Worm (Caenorhabditis elegans) whole organism, early embryonic: Measurements from ENCODE around the gene lin-26.

Experiments used
- B0310.2 ChIP-seq: sonication (generic microtip); optimal IDR thresholded peaks from 2 replicates; lab custom pipeline; 2016; ENCODE audit warnings: mild to moderate bottlenecking, missing genetic modification characterization, missing compliant biosample characterization
- F13C5.2 ChIP-seq: sonication (generic microtip); optimal IDR thresholded peaks from 2 replicates; lab custom pipeline; 2017; ENCODE audit warnings: mild to moderate bottlenecking, missing genetic modification characterization, inconsistent platforms, missing compliant biosample characterization
- aly-1 ChIP-seq: sonication (generic microtip); optimal IDR thresholded peaks from 2 replicates; lab custom pipeline; 2016; ENCODE audit warnings: missing genetic modification characterization, missing compliant biosample characterization
- ama-1 ChIP-seq: fragments of 150-350 bp; optimal IDR thresholded peaks from 2 replicates; lab custom pipeline; 2014
- ceh-13 ChIP-seq: fragments of 200-800 bp; sonication (Bioruptor generic); optimal IDR thresholded peaks from 2 replicates; lab custom pipeline; 2018; ENCODE audit warnings: mild to moderate bottlenecking, missing genetic modification characterization, missing compliant biosample characterization
- ceh-36 ChIP-seq: sonication (generic microtip); optimal IDR thresholded peaks from 2 replicates; lab custom pipeline; 2016; ENCODE audit warnings: missing genetic modification characterization, inconsistent platforms, missing compliant biosample characterization
- ets-7 ChIP-seq: sonication (generic microtip); optimal IDR thresholded peaks from 2 replicates; lab custom pipeline; 2016; ENCODE audit warnings: missing genotype, missing genetic modification characterization, missing compliant biosample characterization
- flt-1 ChIP-seq: fragments of 200-800 bp; sonication (Bioruptor generic); IDR thresholded peaks from 2 replicates; pipeline ENCODE4 v1.3.6; 2022; ENCODE audit warnings: missing genetic modification characterization, missing compliant biosample characterization
- hmbx-1 ChIP-seq: sonication (generic microtip); optimal IDR thresholded peaks from 2 replicates; lab custom pipeline; 2016; ENCODE audit warnings: mild to moderate bottlenecking, missing genetic modification characterization, missing compliant biosample characterization
- hmg-4 ChIP-seq: fragments of 200-800 bp; sonication (Bioruptor generic); optimal IDR thresholded peaks from 2 replicates; lab custom pipeline; 2018; ENCODE audit warnings: mild to moderate bottlenecking, missing genetic modification characterization, missing compliant biosample characterization
- hnd-1 ChIP-seq: sonication (generic microtip); optimal IDR thresholded peaks from 2 replicates; lab custom pipeline; 2016; ENCODE audit warnings: missing genetic modification characterization, missing compliant biosample characterization
- pes-1 ChIP-seq: fragments of 200-800 bp; sonication (Bioruptor generic); IDR thresholded peaks from 2 replicates; pipeline ENCODE4 v1.3.6; 2022; ENCODE audit warnings: missing genetic modification reagents, missing genetic modification characterization, missing compliant biosample characterization
- scrt-1 ChIP-seq: fragments of 200-800 bp; sonication (Bioruptor generic); IDR thresholded peaks from 2 replicates; pipeline ENCODE4 v1.3.6; 2022; ENCODE audit warnings: missing genetic modification characterization, missing compliant biosample characterization
- sea-1 ChIP-seq: fragments of 200-800 bp; sonication (Bioruptor generic); conservative IDR thresholded peaks from 2 replicates; pipeline ENCODE4 v1.3.6; 2022; ENCODE audit warnings: missing genetic modification characterization, missing compliant biosample characterization
- tbx-11 ChIP-seq: fragments of 200-800 bp; sonication (Bioruptor generic); IDR thresholded peaks from 2 replicates; pipeline ENCODE4 v1.3.6; 2022; ENCODE audit warnings: missing genetic modification characterization, missing compliant biosample characterization
- tbx-37 ChIP-seq: fragments of 200-800 bp; sonication (Bioruptor generic); conservative IDR thresholded peaks from 2 replicates; pipeline ENCODE4 v1.3.6; 2022; ENCODE audit warnings: missing genetic modification reagents, missing genetic modification characterization, missing compliant biosample characterization
- tra-4 ChIP-seq: sonication (generic microtip); optimal IDR thresholded peaks from 2 replicates; lab custom pipeline; 2017; ENCODE audit warnings: missing genetic modification characterization, missing compliant biosample characterization

lin-26 gene

DNA sequence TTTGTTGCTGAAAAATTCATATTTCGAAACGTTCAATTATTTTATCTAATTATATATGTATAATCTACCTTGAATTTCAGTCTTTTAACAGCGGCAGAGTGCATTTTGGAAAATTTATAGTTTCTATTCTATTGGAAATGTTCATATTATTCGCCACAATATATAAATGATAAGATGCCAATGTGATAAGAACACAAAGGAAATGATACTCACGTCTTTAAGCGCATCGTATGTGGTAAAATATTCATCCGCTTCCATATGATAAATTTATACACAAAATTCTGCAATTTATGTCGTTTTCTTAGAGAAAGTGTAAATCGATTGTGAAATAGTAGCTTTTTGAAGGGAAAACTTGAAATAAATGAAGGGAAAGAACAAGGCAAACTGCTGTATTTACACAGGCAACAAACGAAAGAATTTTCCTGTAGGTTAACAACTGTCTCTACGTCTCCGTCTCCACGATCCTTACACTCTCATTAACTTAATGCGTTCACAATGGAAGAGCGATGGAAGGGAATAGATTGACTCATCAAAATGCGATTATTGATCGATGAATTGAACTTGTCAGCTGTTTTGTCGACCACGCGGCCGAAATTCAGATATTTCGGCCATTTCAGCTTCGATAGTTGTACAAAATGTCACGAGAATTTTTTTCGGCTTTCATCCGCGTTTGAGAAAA is 19.9 kb upstream of the lin-26 start, which contains the start of gene alfa-1:
Gene alfa-1, minus strand, starts transcription at position 515 of the 679 bp plus-strand sequence.
- no peak for TF ChIP-seq ceh-13 (GFP tag; lab: Kevin White, UChicago)
- TF ChIP-seq hmbx-1 (tag; lab: Kevin White, UChicago) = no peak
- TF ChIP-seq B0310.2 (tag; lab: Kevin White, UChicago) = no peak
- TF ChIP-seq tbx-11 (GFP tag; lab: Robert Waterston, UW) = no peak

DNA sequence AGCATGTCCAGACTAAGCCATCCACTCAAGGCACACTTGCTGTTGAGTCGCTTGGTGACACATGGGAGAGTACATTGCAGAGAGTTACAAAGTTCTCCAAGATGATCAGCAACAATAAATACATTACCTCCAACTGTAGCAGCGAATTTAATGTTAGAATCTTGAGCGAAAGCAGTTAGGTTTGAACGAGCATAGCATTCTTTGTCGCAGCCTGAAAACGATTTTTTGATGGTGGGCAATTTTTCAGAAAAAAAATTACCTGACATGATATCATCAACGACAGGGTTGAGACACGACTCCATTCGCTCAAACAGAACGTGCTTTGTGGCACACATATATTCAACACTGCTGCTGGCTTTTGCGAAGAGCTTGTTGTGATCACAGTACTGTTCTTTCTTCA is 19.0 kb upstream of the lin-26 start:
- TF ChIP-seq ama-1 (lab: Kevin White, UChicago) = no peak
- no peak for TF ChIP-seq tra-4 (tag; lab: Kevin White, UChicago)
- no peak for TF ChIP-seq F13C5.2
- no peak for TF ChIP-seq hmbx-1 (tag; lab: Kevin White, UChicago)
- no peak for TF ChIP-seq sea-1 (GFP tag; lab: Robert Waterston, UW)
- TF ChIP-seq tbx-37 (GFP tag; lab: Robert Waterston, UW) = no peak
- no peak for TF ChIP-seq flt-1 (GFP tag; lab: Robert Waterston, UW)
- no peak for TF ChIP-seq pes-1 (GFP tag; lab: Robert Waterston, UW)
- no peak for TF ChIP-seq tbx-11 (GFP tag; lab: Robert Waterston, UW)

DNA sequence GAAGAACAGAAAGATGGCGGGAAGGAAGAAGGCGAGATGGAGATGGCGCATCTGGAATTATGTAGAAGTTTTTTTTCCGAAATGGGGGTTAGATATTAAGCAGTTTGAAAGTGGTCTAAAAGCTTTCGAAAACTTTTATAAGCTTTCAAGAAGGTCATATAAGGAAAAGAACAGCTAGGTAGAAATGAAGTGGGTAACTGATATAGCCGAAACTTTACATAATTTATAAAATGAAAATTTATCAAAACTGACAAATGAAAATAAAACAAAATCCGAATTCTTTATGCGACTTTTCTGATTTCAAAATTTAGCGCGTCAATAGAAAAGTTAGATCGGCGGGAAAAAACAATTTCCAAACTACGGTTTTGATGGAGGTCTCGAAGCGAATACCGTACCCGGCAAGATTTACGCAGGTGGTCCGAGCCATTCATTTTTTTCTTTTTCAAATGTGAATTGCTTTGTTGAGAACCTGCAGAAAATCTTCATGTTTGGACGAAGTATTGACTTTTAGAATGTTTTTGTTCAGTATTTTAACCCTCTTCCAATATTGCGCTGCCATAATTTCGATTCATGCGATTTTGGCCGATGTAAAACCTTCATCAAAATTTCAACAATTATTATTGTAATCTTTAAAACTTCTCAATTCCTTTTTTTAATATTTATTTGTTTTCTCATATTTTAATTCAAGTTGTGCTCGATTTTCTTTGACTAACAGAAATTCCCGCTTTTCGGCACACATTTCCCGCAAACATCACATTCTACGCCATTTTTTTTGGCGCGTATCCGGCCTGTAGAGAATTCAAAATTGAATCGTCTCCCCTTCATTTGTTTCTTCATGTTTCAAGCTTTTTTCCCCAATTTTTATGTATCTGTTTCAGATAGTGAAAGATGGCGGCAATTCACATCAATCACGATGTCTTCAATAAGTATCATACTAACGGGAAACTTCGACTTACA is 18.0 kb upstream of the lin-26 start, which contains the start of the genes F18A1.7 and rpa-1:
Gene F18A1.7, minus strand, starts transcription at position 51 of the 957 bp plus-strand sequence.
Gene rpa-1, plus strand, starts transcription at position 879 of the 957 bp plus-strand sequence.
- TF ChIP-seq flt-1 (GFP tag; lab: Robert Waterston, UW) = 0 out of 2 replicates have a peak, but pooled peaks have one; percentile 30
- no peak for TF ChIP-seq tra-4 (tag; lab: Kevin White, UChicago)
- TF ChIP-seq F13C5.2 = peak; percentile 39

DNA sequence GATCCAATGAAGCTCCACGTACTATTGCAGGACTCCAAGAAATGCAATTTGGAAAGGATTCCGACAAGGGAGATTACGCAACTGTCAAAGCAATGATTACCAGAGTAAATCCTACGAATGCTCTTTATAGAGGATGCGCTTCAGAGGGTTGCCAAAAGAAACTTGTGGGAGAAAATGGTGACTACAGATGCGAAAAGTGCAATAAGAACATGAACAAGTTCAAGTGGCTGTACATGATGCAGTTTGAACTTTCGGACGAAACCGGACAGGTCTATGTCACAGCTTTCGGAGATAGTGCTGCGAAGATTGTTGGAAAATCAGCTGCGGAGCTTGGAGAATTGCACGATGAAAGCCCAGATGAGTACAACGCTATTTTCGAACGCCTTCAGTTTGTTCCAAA is 15.7 kb upstream of the lin-26 start:
- no peak for TF ChIP-seq aly-1 (tag; lab: Kevin White, UChicago)
- no peak for TF ChIP-seq ets-7 (tag; lab: Kevin White, UChicago)
- no peak for TF ChIP-seq hmbx-1 (tag; lab: Kevin White, UChicago)
- TF ChIP-seq ceh-13 (GFP tag; lab: Kevin White, UChicago) = no peak
- TF ChIP-seq ceh-36 (tag; lab: Kevin White, UChicago) = no peak
- TF ChIP-seq tbx-37 (GFP tag; lab: Robert Waterston, UW) = no peak
- TF ChIP-seq pes-1 (GFP tag; lab: Robert Waterston, UW) = no peak
- TF ChIP-seq flt-1 (GFP tag; lab: Robert Waterston, UW) = no peak
- no peak for TF ChIP-seq scrt-1 (GFP tag; lab: Robert Waterston, UW)
- no peak for TF ChIP-seq hnd-1 (tag; lab: Kevin White, UChicago)
- TF ChIP-seq sea-1 (GFP tag; lab: Robert Waterston, UW) = no peak
- no peak for TF ChIP-seq B0310.2 (tag; lab: Kevin White, UChicago)
- TF ChIP-seq tra-4 (tag; lab: Kevin White, UChicago) = no peak
- no peak for TF ChIP-seq F13C5.2

DNA sequence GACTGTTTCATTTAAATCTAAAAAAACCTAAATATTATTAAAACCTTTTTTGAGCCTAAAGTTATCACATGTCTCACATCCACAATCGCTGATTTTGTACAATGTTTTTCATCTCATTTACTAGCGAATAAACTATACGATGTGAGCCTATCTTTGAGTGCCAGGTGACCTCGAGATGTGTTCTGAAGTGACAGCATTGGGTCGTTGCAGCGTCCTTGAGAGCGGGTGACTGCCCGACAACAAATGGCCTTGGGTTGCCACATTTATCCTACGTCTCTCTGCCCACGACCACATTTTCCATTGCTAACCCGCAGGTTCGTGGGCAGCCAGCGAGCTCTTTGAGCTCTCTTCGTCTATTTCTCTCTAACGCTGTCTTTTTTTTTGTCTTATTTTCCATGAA is 15.0 kb upstream of the lin-26 start, which contains the start of gene lir-2:
Gene lir-2, plus strand, starts transcription at position 301 of the 400 bp plus-strand sequence.
- no peak for TF ChIP-seq B0310.2 (tag; lab: Kevin White, UChicago)
- TF ChIP-seq F13C5.2 = peak; percentile 7
- TF ChIP-seq ceh-13 (GFP tag; lab: Kevin White, UChicago) = no peak
- TF ChIP-seq pes-1 (GFP tag; lab: Robert Waterston, UW) = peak; percentile 8; the same call in 1 of the 2 replicates

DNA sequence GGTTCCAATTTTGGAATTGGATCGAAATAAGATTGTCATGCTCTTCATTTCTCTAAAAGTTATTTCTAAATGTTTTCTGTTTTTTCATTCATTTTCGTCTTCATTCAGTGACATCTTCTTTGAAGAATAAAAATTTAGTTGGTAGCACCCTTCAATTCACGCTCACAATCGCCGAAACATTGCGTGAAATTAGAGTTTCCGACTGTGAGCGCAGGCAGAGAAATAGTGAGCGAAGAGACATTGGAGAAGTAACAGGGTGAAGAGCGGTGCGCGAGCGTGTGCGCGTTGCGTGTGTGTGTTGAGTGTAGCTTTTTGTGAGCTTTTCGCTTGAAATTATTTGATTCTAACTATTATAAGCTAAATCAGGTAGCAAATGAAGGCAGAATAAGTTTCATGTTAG is 12.6 kb upstream of the lin-26 start:
- no peak for TF ChIP-seq tbx-37 (GFP tag; lab: Robert Waterston, UW)
- TF ChIP-seq aly-1 (tag; lab: Kevin White, UChicago) = no peak
- TF ChIP-seq F13C5.2 = peak; percentile 34
- no peak for TF ChIP-seq ceh-36 (tag; lab: Kevin White, UChicago)
- peak; percentile 9 for TF ChIP-seq hmg-4 (GFP tag; lab: Kevin White, UChicago)
- TF ChIP-seq hnd-1 (tag; lab: Kevin White, UChicago) = no peak
- TF ChIP-seq B0310.2 (tag; lab: Kevin White, UChicago) = no peak
- TF ChIP-seq pes-1 (GFP tag; lab: Robert Waterston, UW) = no peak
- no peak for TF ChIP-seq ama-1 (lab: Kevin White, UChicago)

DNA sequence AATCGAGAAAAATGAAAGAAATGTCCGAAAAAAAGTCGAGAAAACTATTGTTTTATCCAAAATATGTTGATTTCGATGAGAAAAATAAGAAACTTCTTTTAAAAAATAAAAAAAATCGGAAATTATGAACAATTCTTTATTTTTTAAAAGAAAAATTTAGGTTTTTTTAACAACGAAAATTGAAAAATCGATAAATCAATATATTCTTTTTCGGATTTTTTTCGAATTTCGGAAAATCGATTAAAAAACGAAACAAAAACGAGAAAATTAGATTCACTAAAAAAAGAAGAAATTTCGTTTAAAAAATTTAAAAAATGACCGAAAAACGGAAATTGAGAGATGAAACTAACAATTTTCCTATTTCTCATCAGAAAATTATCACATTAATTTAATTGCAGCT is 12.0 kb upstream of the lin-26 start:
- TF ChIP-seq F13C5.2 (no peak), tra-4 (tag; lab: Kevin White, UChicago) (no peak), hmg-4 (GFP tag; lab: Kevin White, UChicago) (no peak), flt-1 (GFP tag; lab: Robert Waterston, UW) (no peak), B0310.2 (tag; lab: Kevin White, UChicago) (no peak), tbx-37 (GFP tag; lab: Robert Waterston, UW) (no peak), hmbx-1 (tag; lab: Kevin White, UChicago) (no peak), aly-1 (tag; lab: Kevin White, UChicago) (no peak), pes-1 (GFP tag; lab: Robert Waterston, UW) (no peak), ceh-13 (GFP tag; lab: Kevin White, UChicago) (no peak)
